Worm (Caenorhabditis elegans): Measurements from ENCODE around the gene F13H10.9.

ce11 chrIV:11026648-11027047 is 24.9 kb downstream of the F13H10.9 start:
- TF ChIP-seq pha-2 (tag; optimal IDR thresholded peaks at IDR 0.05) = no peak
- TF ChIP-seq zip-5 (tag; optimal IDR thresholded peaks at IDR 0.05) = no peak
- TF ChIP-seq nfya-1 (tag; optimal IDR thresholded peaks at IDR 0.05) = no peak
- TF ChIP-seq hlh-30 (tag; optimal IDR thresholded peaks at IDR 0.05; ENCODE audit: insufficient read depth) = no peak
- no peak for TF ChIP-seq C08G9.2 (tag; optimal IDR thresholded peaks at IDR 0.05)
- TF ChIP-seq elt-4 (tag; optimal IDR thresholded peaks at IDR 0.05) = no peak
- TF ChIP-seq F13H6.1 (tag; optimal IDR thresholded peaks at IDR 0.05) = no peak
- TF ChIP-seq tbx-7 (tag; optimal IDR thresholded peaks at IDR 0.05) = no peak
- TF ChIP-seq ceh-31 (tag; optimal IDR thresholded peaks at IDR 0.05) = no peak
- TF ChIP-seq hlh-6 (tag; optimal IDR thresholded peaks at IDR 0.05) = no peak
- TF ChIP-seq unc-42 (tag; optimal IDR thresholded peaks at IDR 0.05) = no peak
- no peak for TF ChIP-seq ceh-45 (GFP tag; IDR thresholded peaks at IDR 0.05)
- TF ChIP-seq ceh-6 (GFP tag; optimal IDR thresholded peaks at IDR 0.05) = no peak
